Worm (Caenorhabditis elegans) whole organism, L2 larva: ENCODE data around the gene srh-5.

Experiments used
- R02D3.7 ChIP-seq: fragments of 150-350 bp; optimal IDR thresholded peaks from 2 replicates; lab custom pipeline; 2014; ENCODE audit warnings: missing biosample characterization, missing genetic modification characterization
- Y55F3AM.14 ChIP-seq: fragments of 200-800 bp; sonication (Bioruptor generic); optimal IDR thresholded peaks from 2 replicates; lab custom pipeline; 2018; ENCODE audit warnings: mild to moderate bottlenecking, missing genetic modification characterization, missing compliant biosample characterization
- ZK546.5 ChIP-seq: sonication (generic microtip); optimal IDR thresholded peaks from 2 replicates; lab custom pipeline; 2017; ENCODE audit warnings: missing biosample characterization, missing genetic modification characterization
- aly-2 ChIP-seq: fragments of 150-350 bp; optimal IDR thresholded peaks from 2 replicates; lab custom pipeline; 2014; ENCODE audit warnings: missing biosample characterization, missing genetic modification characterization
- blmp-1 ChIP-seq: sonication (generic microtip); optimal IDR thresholded peaks from 2 replicates; lab custom pipeline; 2017; ENCODE audit warnings: missing genetic modification characterization, mild to moderate bottlenecking, missing compliant biosample characterization, antibody characterized with exemption, moderate library complexity; ENCODE audit not compliant: insufficient read depth
- ceh-16 ChIP-seq: fragments of 150-350 bp; optimal IDR thresholded peaks from 2 replicates; lab custom pipeline; 2014; ENCODE audit warnings: missing biosample characterization, missing genetic modification characterization
- ceh-82 ChIP-seq: fragments of 150-350 bp; optimal IDR thresholded peaks from 2 replicates; lab custom pipeline; 2014; ENCODE audit warnings: missing biosample characterization, missing genetic modification characterization
- crh-2 ChIP-seq: sonication (generic microtip); optimal IDR thresholded peaks from 2 replicates; lab custom pipeline; 2017; ENCODE audit warnings: missing biosample characterization, missing genetic modification characterization
- dmd-4 ChIP-seq: sonication (generic microtip); optimal IDR thresholded peaks from 2 replicates; lab custom pipeline; 2017; ENCODE audit warnings: missing biosample characterization, missing genetic modification characterization
- egl-27 ChIP-seq: sonication (generic microtip); optimal IDR thresholded peaks from 3 replicates; lab custom pipeline; 2017; ENCODE audit warnings: missing biosample characterization, missing genetic modification reagents, missing genetic modification characterization
- elt-1 ChIP-seq: fragments of 150-350 bp; optimal IDR thresholded peaks from 2 replicates; lab custom pipeline; 2014; ENCODE audit warnings: missing biosample characterization, missing genetic modification characterization
- elt-3 ChIP-seq: sonication (generic microtip); optimal IDR thresholded peaks from 2 replicates; lab custom pipeline; 2017; ENCODE audit warnings: missing biosample characterization, missing genetic modification characterization
- fos-1 ChIP-seq: fragments of 150-350 bp; optimal IDR thresholded peaks from 2 replicates; lab custom pipeline; 2014; ENCODE audit warnings: missing biosample characterization, missing genetic modification characterization
- gmeb-1 ChIP-seq: fragments of 150-350 bp; optimal IDR thresholded peaks from 2 replicates; lab custom pipeline; 2014; ENCODE audit warnings: missing biosample characterization, missing genetic modification characterization
- lin-11 ChIP-seq: fragments of 150-350 bp; sonication (generic microtip); optimal IDR thresholded peaks from 2 replicates; lab custom pipeline; 2014; ENCODE audit warnings: missing biosample characterization, missing genetic modification characterization, inconsistent platforms, mixed read lengths
- lin-13 ChIP-seq: fragments of 150-350 bp; optimal IDR thresholded peaks from 2 replicates; lab custom pipeline; 2014; ENCODE audit warnings: missing biosample characterization, missing genetic modification reagents, missing genetic modification characterization
- lsy-2 ChIP-seq, 2 experiments: fragments of 150-350 bp in 1 of 2; sonication (generic microtip) in 1 of 2; optimal IDR thresholded peaks; 2 replicates each; lab custom pipeline; 2014 to 2017; ENCODE audit warnings: missing biosample characterization in 2 of 2, missing genetic modification characterization in 2 of 2
- mbf-1 ChIP-seq: sonication (generic microtip); optimal IDR thresholded peaks from 2 replicates; lab custom pipeline; 2017; ENCODE audit warnings: missing biosample characterization, missing genetic modification characterization
- mdl-1 ChIP-seq, 2 experiments: fragments of 150-350 bp in 1 of 2; sonication (generic microtip) in 1 of 2; optimal IDR thresholded peaks; 2 replicates each; lab custom pipeline; 2017; ENCODE audit warnings: missing biosample characterization in 2 of 2, missing genetic modification characterization in 2 of 2
- nhr-10 ChIP-seq: sonication (generic microtip); optimal IDR thresholded peaks from 2 replicates; lab custom pipeline; 2017; ENCODE audit warnings: missing biosample characterization, missing genetic modification characterization
- nhr-11 ChIP-seq: fragments of 150-350 bp; optimal IDR thresholded peaks from 2 replicates; lab custom pipeline; 2014; ENCODE audit warnings: missing biosample characterization, missing genetic modification characterization
- nhr-12 ChIP-seq: fragments of 150-350 bp; optimal IDR thresholded peaks from 2 replicates; lab custom pipeline; 2014; ENCODE audit warnings: missing biosample characterization, missing genetic modification characterization
- nhr-21 ChIP-seq: fragments of 150-350 bp; optimal IDR thresholded peaks from 2 replicates; lab custom pipeline; 2014; ENCODE audit warnings: missing biosample characterization, missing genetic modification characterization
- nhr-237 ChIP-seq: fragments of 150-350 bp; optimal IDR thresholded peaks from 2 replicates; lab custom pipeline; 2014; ENCODE audit warnings: missing biosample characterization, missing genetic modification characterization
- nhr-25 ChIP-seq: fragments of 150-350 bp; sonication (generic microtip); optimal IDR thresholded peaks from 3 replicates; lab custom pipeline; 2014; ENCODE audit warnings: missing biosample characterization, missing genetic modification characterization
- nhr-6 ChIP-seq: fragments of 150-350 bp; optimal IDR thresholded peaks from 2 replicates; lab custom pipeline; 2014; ENCODE audit warnings: missing biosample characterization, missing genetic modification characterization
- nhr-77 ChIP-seq: fragments of 150-350 bp; optimal IDR thresholded peaks from 2 replicates; lab custom pipeline; 2014; ENCODE audit warnings: missing biosample characterization, missing genetic modification characterization
- peb-1 ChIP-seq: fragments of 150-350 bp; optimal IDR thresholded peaks from 2 replicates; lab custom pipeline; 2014; ENCODE audit warnings: missing biosample characterization, missing genetic modification characterization
- sma-9 ChIP-seq, 2 experiments: fragments of 150-350 bp in 1 of 2; sonication (generic microtip) in 1 of 2; optimal IDR thresholded peaks; 2 replicates each; lab custom pipeline; 2014 to 2016; ENCODE audit warnings: missing genetic modification characterization in 2 of 2, mild to moderate bottlenecking in 1 of 2, missing biosample characterization in 1 of 2, missing compliant biosample characterization in 1 of 2, missing genetic modification reagents in 1 of 2, moderate library complexity in 1 of 2
- unc-39 ChIP-seq: fragments of 150-350 bp; optimal IDR thresholded peaks from 2 replicates; lab custom pipeline; 2014; ENCODE audit warnings: missing biosample characterization, missing genetic modification characterization
- zag-1 ChIP-seq: fragments of 150-350 bp; optimal IDR thresholded peaks from 2 replicates; lab custom pipeline; 2014; ENCODE audit warnings: missing biosample characterization, missing genetic modification characterization
- ztf-1 ChIP-seq: fragments of 200-800 bp; sonication (Bioruptor generic); conservative IDR thresholded peaks from 2 replicates; pipeline ENCODE4 v1.3.6; 2022; ENCODE audit warnings: missing genetic modification characterization, missing compliant biosample characterization
- ztf-11 ChIP-seq: sonication (generic microtip); optimal IDR thresholded peaks from 2 replicates; lab custom pipeline; 2017; ENCODE audit warnings: missing biosample characterization, missing genetic modification characterization
- ztf-4 ChIP-seq: fragments of 150-350 bp; optimal IDR thresholded peaks from 2 replicates; lab custom pipeline; 2014; ENCODE audit warnings: missing biosample characterization, missing genetic modification characterization

The srh-5 gene

DNA sequence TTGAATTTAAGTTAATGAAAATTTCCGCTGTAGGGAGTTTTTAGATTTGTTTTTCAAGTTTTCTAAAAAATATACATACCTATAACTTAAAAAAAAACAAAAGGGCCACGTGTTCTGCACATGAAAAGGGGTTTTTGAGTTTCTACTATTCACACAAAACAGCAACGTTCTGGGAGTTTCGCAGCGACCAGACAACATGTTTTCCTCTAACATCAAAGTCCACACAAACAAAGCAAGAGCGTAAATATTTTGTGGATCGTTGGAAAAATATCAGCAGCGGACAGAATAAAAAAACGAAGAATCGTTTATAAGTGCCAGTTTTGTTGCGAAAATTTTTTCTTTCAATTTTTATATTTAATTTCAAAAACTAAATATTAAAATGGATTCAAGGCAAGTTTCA, 41.5 kb upstream of the srh-5 start, which contains the start of gene alh-2:
TSS of gene alh-2 (plus strand) at position 284 of the 400 bp plus-strand sequence.
- TF ChIP-seq ceh-82 (tag; lab: Kevin White, UChicago) (no peak), ZK546.5 (tag; lab: Kevin White, UChicago) (no peak), dmd-4 (tag; lab: Kevin White, UChicago) (no peak), lin-13 (GFP tag; lab: Kevin White, UChicago) (no peak), nhr-237 (no peak), mbf-1 (tag; lab: Kevin White, UChicago) (no peak), sma-9 (GFP tag; optimal IDR thresholded peaks at IDR 0.05; lab: Kevin White, UChicago) (no peak), sma-9 (tag; optimal IDR thresholded peaks at IDR 0.05; lab: Kevin White, UChicago) (no peak)

DNA sequence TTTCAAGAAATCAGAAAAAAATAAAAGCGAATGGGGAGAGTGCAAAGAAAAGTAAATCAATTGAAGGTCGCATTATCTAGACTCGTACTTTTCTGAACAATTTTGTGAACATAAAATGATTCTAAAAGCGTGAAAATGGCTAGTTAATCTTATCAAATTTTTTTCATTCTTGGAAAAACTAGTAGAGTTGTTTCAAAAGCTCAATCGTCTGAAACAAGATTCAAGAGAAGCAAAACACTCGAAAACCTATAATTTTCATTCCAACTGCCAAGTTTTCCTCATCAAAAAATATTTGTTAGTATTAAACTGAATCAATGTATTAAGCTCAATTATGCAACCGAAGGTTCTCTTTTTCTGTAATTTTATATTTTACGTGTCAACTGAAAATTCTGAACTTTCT, 37.4 kb upstream of the srh-5 start, which contains the start of gene irld-45:
TSS of gene irld-45 (plus strand) at position 301 of the 400 bp plus-strand sequence.
- no peak for TF ChIP-seq elt-1 (tag; lab: Kevin White, UChicago)
- TF ChIP-seq aly-2 (tag; lab: Kevin White, UChicago) = no peak
- TF ChIP-seq fos-1 (tag; lab: Kevin White, UChicago) = no peak
- no peak for TF ChIP-seq ceh-16 (tag; lab: Kevin White, UChicago)
- no peak for TF ChIP-seq nhr-25
- no peak for TF ChIP-seq crh-2 (tag; lab: Kevin White, UChicago)
- no peak for TF ChIP-seq sma-9 (GFP tag; optimal IDR thresholded peaks at IDR 0.05; lab: Kevin White, UChicago)
- no peak for TF ChIP-seq sma-9 (tag; optimal IDR thresholded peaks at IDR 0.05; lab: Kevin White, UChicago)
- TF ChIP-seq nhr-237 = no peak
- no peak for TF ChIP-seq elt-3 (tag; lab: Kevin White, UChicago)
- TF ChIP-seq nhr-77 (tag; lab: Kevin White, UChicago) = no peak
- no peak for TF ChIP-seq zag-1 (tag; lab: Kevin White, UChicago)
- TF ChIP-seq peb-1 (tag; lab: Kevin White, UChicago) = no peak
- no peak for TF ChIP-seq R02D3.7 (tag; lab: Kevin White, UChicago)

DNA sequence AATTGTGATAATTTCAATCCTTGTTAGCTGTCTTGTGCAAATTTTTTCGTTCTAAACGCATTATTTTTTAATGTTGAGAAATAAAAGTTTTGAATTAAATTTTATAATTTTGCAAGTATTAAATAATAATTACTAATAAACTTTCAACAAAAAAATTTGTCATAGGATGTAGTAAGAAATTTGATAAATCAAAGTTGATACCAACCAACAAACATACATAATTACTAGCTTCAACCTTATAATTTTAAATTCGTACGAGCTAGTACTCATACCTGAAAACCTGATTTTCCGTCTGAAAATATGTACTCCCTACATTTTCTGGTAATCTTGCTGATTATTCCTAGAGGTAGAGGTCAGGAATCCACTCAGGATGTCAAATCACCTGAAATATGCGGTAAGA, 34.4 kb upstream of the srh-5 start, which contains the start of gene irld-44:
TSS of gene irld-44 (plus strand) at position 301 of the 400 bp plus-strand sequence.
- TF ChIP-seq R02D3.7 (tag; lab: Kevin White, UChicago) = no peak

DNA sequence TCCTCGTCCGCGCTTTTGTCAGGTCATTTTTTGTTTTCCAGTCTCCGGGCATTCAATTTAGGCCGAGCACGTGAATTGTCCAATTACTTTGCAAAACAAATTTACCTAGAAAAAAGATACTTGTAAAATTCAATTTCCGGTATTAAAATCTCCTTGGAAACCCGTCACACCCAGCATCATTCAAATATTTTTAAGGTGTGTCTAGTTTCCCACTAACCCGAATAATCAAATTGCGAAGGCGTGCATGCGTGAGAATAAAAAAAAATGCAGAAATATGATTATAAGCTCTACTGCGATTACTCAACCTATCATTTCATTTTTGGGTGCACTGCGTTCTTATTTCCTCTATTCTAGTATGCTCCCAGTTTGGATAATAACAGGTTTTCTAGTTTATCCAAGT, 30.6 kb upstream of the srh-5 start, which contains the start of gene irld-11:
TSS of gene irld-11 (plus strand) at position 301 of the 400 bp plus-strand sequence.
- TF ChIP-seq ztf-4 (no peak), nhr-21 (tag; lab: Kevin White, UChicago) (peak; percentile 16), nhr-25 (no peak), elt-3 (tag; lab: Kevin White, UChicago) (no peak)

DNA sequence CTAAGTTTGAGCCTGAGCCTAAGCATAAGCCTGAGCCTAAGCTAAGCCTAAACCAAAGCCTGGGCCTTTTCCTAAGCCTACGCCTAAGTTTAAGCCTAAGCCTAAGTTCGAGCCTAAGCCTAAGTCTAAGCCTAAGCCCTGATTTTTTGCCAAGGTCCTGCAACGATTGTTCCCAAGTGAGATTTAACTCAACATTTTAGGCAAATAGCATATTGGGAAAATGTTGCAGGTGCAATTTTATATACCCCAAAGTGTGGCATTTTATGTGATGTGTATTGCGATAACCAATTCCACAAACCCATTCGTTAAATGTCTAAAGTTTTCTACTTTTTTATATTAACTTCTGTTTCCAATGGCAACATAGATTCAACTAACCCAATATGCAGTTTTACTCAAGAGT, 23.2 kb upstream of the srh-5 start, which contains the start of gene irld-40:
TSS of gene irld-40 (plus strand) at position 301 of the 400 bp plus-strand sequence.
- TF ChIP-seq gmeb-1 (tag; lab: Kevin White, UChicago) (no peak), nhr-77 (tag; lab: Kevin White, UChicago) (no peak), mbf-1 (tag; lab: Kevin White, UChicago) (no peak), egl-27 (tag; lab: Kevin White, UChicago) (no peak), unc-39 (tag; lab: Kevin White, UChicago) (no peak), elt-1 (tag; lab: Kevin White, UChicago) (no peak), Y55F3AM.14 (no peak), lsy-2 (tag; optimal IDR thresholded peaks at IDR 0.05; lab: Kevin White, UChicago) (no peak), mdl-1 (tag; optimal IDR thresholded peaks at IDR 0.05; lab: Kevin White, UChicago) (no peak), zag-1 (tag; lab: Kevin White, UChicago) (no peak), nhr-6 (no peak), lin-11 (no peak), nhr-21 (tag; lab: Kevin White, UChicago) (no peak), nhr-12 (tag; lab: Kevin White, UChicago) (no peak), ztf-11 (tag; lab: Kevin White, UChicago) (no peak), R02D3.7 (tag; lab: Kevin White, UChicago) (no peak), blmp-1 (tag; lab: Kevin White, UChicago) (no peak)

DNA sequence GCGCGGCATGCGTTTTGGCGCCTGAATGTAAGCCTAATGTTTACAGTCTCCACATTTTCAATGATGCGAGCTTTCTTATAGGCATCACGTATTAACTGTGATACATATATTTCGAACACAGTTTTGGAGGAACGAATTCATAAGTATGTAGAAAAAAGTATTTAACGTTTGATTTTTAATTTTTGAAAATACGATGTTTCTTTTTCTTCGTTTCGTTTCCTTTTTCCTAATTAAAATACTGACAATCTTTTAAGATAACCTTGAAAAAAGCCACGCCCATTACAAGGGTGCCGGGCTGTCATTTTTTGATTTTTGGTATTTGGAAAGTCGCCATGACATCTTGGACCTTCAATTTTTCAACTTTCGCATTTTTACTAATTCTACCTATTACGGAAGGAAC, 20.5 kb upstream of the srh-5 start, which contains the start of gene K04F1.9:
TSS of gene K04F1.9 (plus strand) at position 301 of the 400 bp plus-strand sequence.
- TF ChIP-seq nhr-11 (tag; lab: Kevin White, UChicago) = no peak
- TF ChIP-seq ZK546.5 (tag; lab: Kevin White, UChicago) = no peak
- no peak for TF ChIP-seq nhr-21 (tag; lab: Kevin White, UChicago)
- no peak for TF ChIP-seq nhr-237
- TF ChIP-seq elt-1 (tag; lab: Kevin White, UChicago) = no peak
- TF ChIP-seq egl-27 (tag; lab: Kevin White, UChicago) = no peak
- TF ChIP-seq dmd-4 (tag; lab: Kevin White, UChicago) = no peak
- TF ChIP-seq nhr-25 = no peak
- TF ChIP-seq lin-11 = no peak
- no peak for TF ChIP-seq ztf-1
- TF ChIP-seq nhr-12 (tag; lab: Kevin White, UChicago) = no peak
- TF ChIP-seq nhr-10 (tag; lab: Kevin White, UChicago) = no peak
